Worm (Caenorhabditis elegans) whole organism, mixed stage, embryonic: ENCODE data around the gene ugt-59.

ENCODE experiments used
- ceh-83 ChIP-seq: fragments of 200-800 bp; sonication (Bioruptor generic); optimal IDR thresholded peaks from 2 replicates; lab custom pipeline; 2018; ENCODE audit warnings: mild to moderate bottlenecking, missing genetic modification characterization, missing compliant biosample characterization
- elt-3 ChIP-seq: fragments of 150-350 bp; optimal IDR thresholded peaks from 2 replicates; lab custom pipeline; 2014; ENCODE audit warnings: missing biosample characterization, missing genetic modification characterization
- lsy-2 ChIP-seq: fragments of 150-350 bp; optimal IDR thresholded peaks from 2 replicates; lab custom pipeline; 2014; ENCODE audit warnings: missing biosample characterization, missing genetic modification characterization
- mep-1 ChIP-seq: fragments of 150-350 bp; optimal IDR thresholded peaks from 2 replicates; lab custom pipeline; 2017; ENCODE audit warnings: missing biosample characterization, missing genetic modification reagents, missing genetic modification characterization, inconsistent platforms
- nhr-12 ChIP-seq: fragments of 150-350 bp; optimal IDR thresholded peaks from 2 replicates; lab custom pipeline; 2014; ENCODE audit warnings: missing biosample characterization, missing genetic modification characterization
- nhr-76 ChIP-seq: sonication (generic microtip); optimal IDR thresholded peaks from 2 replicates; lab custom pipeline; 2017; ENCODE audit warnings: missing biosample characterization, missing genetic modification characterization
- pha-4 ChIP-seq: fragments of 150-350 bp; optimal IDR thresholded peaks from 2 replicates; lab custom pipeline; 2018; ENCODE audit warnings: missing biosample characterization, missing genetic modification reagents, missing genetic modification characterization
- snpc-4 ChIP-seq: fragments of 150-350 bp; optimal IDR thresholded peaks from 2 replicates; lab custom pipeline; 2014; ENCODE audit warnings: missing biosample characterization, missing genetic modification characterization
- ztf-11 ChIP-seq: fragments of 150-350 bp; optimal IDR thresholded peaks from 2 replicates; lab custom pipeline; 2014; ENCODE audit warnings: missing biosample characterization, missing genetic modification characterization

ce11 chrIV:10403193-10404058, 43.0 kb downstream of the ugt-59 start, which contains the start of gene gpa-7:
- TF ChIP-seq lsy-2 (tag; lab: Kevin White, UChicago) (no peak), ztf-11 (tag; lab: Kevin White, UChicago) (no peak), pha-4 (tag; lab: Kevin White, UChicago) (peak; percentile 14), nhr-12 (tag; lab: Kevin White, UChicago) (no peak), nhr-76 (tag; lab: Kevin White, UChicago) (no peak), snpc-4 (no peak), ceh-83 (GFP tag; lab: Kevin White, UChicago) (no peak), mep-1 (tag; lab: Kevin White, UChicago) (peak; percentile 42), elt-3 (tag; lab: Kevin White, UChicago) (no peak)
